Fruit fly (Drosophila melanogaster) whole organism, embryonic: ENCODE measurements around the gene Sgt1.

ENCODE experiments used
- CG7745 ChIP-seq: fragments of 200-800 bp; sonication (Bioruptor generic); optimal IDR thresholded peaks from 2 replicates; lab custom pipeline; 2018; ENCODE audit warnings: missing biosample characterization, mild to moderate bottlenecking, missing genetic modification characterization, moderate library complexity
- Nf-YA ChIP-seq: fragments of 200-800 bp; sonication (Bioruptor generic); IDR thresholded peaks from 2 replicates; pipeline ENCODE4 v1.3.6; 2022; ENCODE audit warnings: missing biosample characterization, missing genetic modification characterization
- psq ChIP-seq: fragments of 200-800 bp; sonication (Bioruptor generic); optimal IDR thresholded peaks from 2 replicates; lab custom pipeline; 2017; ENCODE audit warnings: missing biosample characterization, missing genetic modification characterization
- sug ChIP-seq: fragments of 200-800 bp; optimal IDR thresholded peaks from 2 replicates; lab custom pipeline; 2019; ENCODE audit warnings: missing biosample characterization, mild to moderate bottlenecking, missing genetic modification characterization, moderate library complexity

DNA sequence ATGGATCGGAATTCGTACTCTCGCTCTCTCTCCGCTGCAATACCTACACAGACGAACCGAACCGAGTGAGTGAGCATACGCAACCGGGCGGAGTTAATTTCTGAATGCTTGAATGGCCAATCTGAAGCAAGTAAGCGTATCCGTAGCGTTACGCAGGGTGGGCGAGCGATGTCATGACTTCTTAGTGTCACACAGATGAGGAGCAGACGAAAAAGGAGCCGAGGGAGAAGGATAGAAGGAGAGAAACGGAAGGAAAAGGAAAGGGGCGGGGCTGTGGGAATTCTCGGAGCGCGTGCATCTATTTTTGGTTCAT, 29.4 kb upstream of the Sgt1 start:
- TF ChIP-seq Nf-YA (GFP tag; lab: Robert Waterston, UW) (no peak), CG7745 (tag; lab: Kevin White, UChicago) (no peak), psq (GFP tag; lab: Kevin White, UChicago) (no peak), sug (no peak)
